Fruit fly (Drosophila melanogaster) whole organism, prepupa: Measurements from ENCODE around the gene cerv.

Experiments
- Sox15 ChIP-seq: fragments of 200-800 bp; sonication (Bioruptor generic); optimal IDR thresholded peaks from 3 replicates; lab custom pipeline; 2016; ENCODE audit warnings: missing biosample characterization, missing genetic modification characterization
- salr ChIP-seq, 2 experiments: fragments of 200-800 bp; sonication (Bioruptor generic); optimal IDR thresholded peaks; 3 replicates each; lab custom pipeline; 2016 to 2018; ENCODE audit warnings: missing biosample characterization in 2 of 2, missing genetic modification characterization in 2 of 2, mild to moderate bottlenecking in 1 of 2

- TF ChIP-seq salr (GFP tag; optimal IDR thresholded peaks at IDR 0.05; lab: Kevin White, UChicago), result no peak
- TF ChIP-seq Sox15, result no peak
These were observed 23.3 kb upstream of the cerv start for dm6 chrX:15601285-15601684.
